Worm (Caenorhabditis elegans): ENCODE results near the gene ttll-9.

ttll-9 gene

ce11 chrV:20906977-20907376 lies 3.3 kb upstream of the ttll-9 start:
- TF ChIP-seq jun-1 (tag; optimal IDR thresholded peaks at IDR 0.05) = no peak
- no peak for TF ChIP-seq nhr-23 (tag; optimal IDR thresholded peaks at IDR 0.05)
- TF ChIP-seq fkh-2 (tag; optimal IDR thresholded peaks at IDR 0.05) = no peak
- no peak for TF ChIP-seq nhr-25 (tag; optimal IDR thresholded peaks at IDR 0.05)
- no peak for TF ChIP-seq unc-39 (tag; optimal IDR thresholded peaks at IDR 0.05)
- TF ChIP-seq nhr-11 (tag; optimal IDR thresholded peaks at IDR 0.05) = no peak

- TF ChIP-seq ztf-4 (tag; optimal IDR thresholded peaks at IDR 0.05) (no peak), elt-2 (tag; optimal IDR thresholded peaks at IDR 0.05) (peak; percentile 54)
These were observed 506 bp upstream of the ttll-9 start for ce11 chrV:20909761-20910160.

- TF ChIP-seq ztf-11 (tag; optimal IDR thresholded peaks at IDR 0.05) = no peak
- TF ChIP-seq elt-2 (tag; optimal IDR thresholded peaks at IDR 0.05) = no peak
- TF ChIP-seq pqm-1 (tag; optimal IDR thresholded peaks at IDR 0.05) = no peak
- no peak for TF ChIP-seq nhr-76 (tag; optimal IDR thresholded peaks at IDR 0.05)
- no peak for TF ChIP-seq snpc-4 (tag; optimal IDR thresholded peaks at IDR 0.05)
- TF ChIP-seq ceh-28 (tag; optimal IDR thresholded peaks at IDR 0.05) = no peak
- TF ChIP-seq lin-39 (tag; optimal IDR thresholded peaks at IDR 0.05) = no peak
- TF ChIP-seq nhr-23 (tag; optimal IDR thresholded peaks at IDR 0.05) = no peak
- TF ChIP-seq nhr-67 (tag; optimal IDR thresholded peaks at IDR 0.05) = no peak
- TF ChIP-seq fkh-10 (GFP tag; optimal IDR thresholded peaks at IDR 0.05) = no peak
- no peak for TF ChIP-seq ama-1 (optimal IDR thresholded peaks at IDR 0.05)
- no peak for TF ChIP-seq aly-2 (tag; optimal IDR thresholded peaks at IDR 0.05)
- no peak for TF ChIP-seq mdl-1 (tag; optimal IDR thresholded peaks at IDR 0.05)
- TF ChIP-seq egl-5 (tag; optimal IDR thresholded peaks at IDR 0.05) = no peak
- no peak for TF ChIP-seq lsy-12 (tag; optimal IDR thresholded peaks at IDR 0.05)
- TF ChIP-seq hmg-11 (tag; optimal IDR thresholded peaks at IDR 0.05) = no peak
These were observed 4.9 kb downstream of the ttll-9 start, which contains the start of gene pbo-5 for ce11 chrV:20915186-20915585. TSS of gene pbo-5 (plus strand) at chrV:20915486.

ce11 chrV:20920390-20920789 lies 10.1 kb downstream of the ttll-9 start:
- TF ChIP-seq nhr-77 (tag; optimal IDR thresholded peaks at IDR 0.05) (no peak), tbx-2 (tag; optimal IDR thresholded peaks at IDR 0.05) (no peak), nhr-43 (tag; optimal IDR thresholded peaks at IDR 0.05; ENCODE audit: poor library complexity, severe bottlenecking) (no peak), mdl-1 (tag; optimal IDR thresholded peaks at IDR 0.05) (no peak), ZK546.5 (tag; optimal IDR thresholded peaks at IDR 0.05) (no peak), mml-1 (tag; optimal IDR thresholded peaks at IDR 0.05) (no peak), nhr-12 (tag; optimal IDR thresholded peaks at IDR 0.05) (no peak), eor-1 (tag; optimal IDR thresholded peaks at IDR 0.05) (no peak)
